Fruit fly (Drosophila melanogaster): ENCODE data around the gene shams.

- TF ChIP-seq psq (optimal IDR thresholded peaks at IDR 0.05) (no peak), Myc (optimal IDR thresholded peaks at IDR 0.05) (no peak), Sin3A (optimal IDR thresholded peaks at IDR 0.05) (no peak), ttk (optimal IDR thresholded peaks at IDR 0.05) (no peak), h (optimal IDR thresholded peaks at IDR 0.05) (no peak)
Observed at dm6 chr3R:25023056-25023455, 51.4 kb downstream of the shams start, which contains the start of gene beta4GalT7.
